Worm (Caenorhabditis elegans): Measurements from ENCODE around the gene xpc-1.

Gene xpc-1

ce11 chrIV:1992789-1993188 is at the start of gene xpc-1:
Gene xpc-1 (plus strand): TSS chrIV:1993089.
- TF ChIP-seq nhr-77 (tag; optimal IDR thresholded peaks at IDR 0.05) (no peak), zag-1 (tag; optimal IDR thresholded peaks at IDR 0.05) (no peak), lin-13 (GFP tag; optimal IDR thresholded peaks at IDR 0.05) (no peak), ztf-4 (tag; optimal IDR thresholded peaks at IDR 0.05) (no peak), nhr-23 (tag; optimal IDR thresholded peaks at IDR 0.05) (no peak), nhr-11 (tag; optimal IDR thresholded peaks at IDR 0.05) (no peak), elt-3 (tag; optimal IDR thresholded peaks at IDR 0.05) (no peak), nhr-12 (tag; optimal IDR thresholded peaks at IDR 0.05) (no peak), C34F6.9 (tag; optimal IDR thresholded peaks at IDR 0.05) (no peak), F13H6.1 (tag; optimal IDR thresholded peaks at IDR 0.05) (no peak), lin-11 (tag; optimal IDR thresholded peaks at IDR 0.05) (no peak)

DNA sequence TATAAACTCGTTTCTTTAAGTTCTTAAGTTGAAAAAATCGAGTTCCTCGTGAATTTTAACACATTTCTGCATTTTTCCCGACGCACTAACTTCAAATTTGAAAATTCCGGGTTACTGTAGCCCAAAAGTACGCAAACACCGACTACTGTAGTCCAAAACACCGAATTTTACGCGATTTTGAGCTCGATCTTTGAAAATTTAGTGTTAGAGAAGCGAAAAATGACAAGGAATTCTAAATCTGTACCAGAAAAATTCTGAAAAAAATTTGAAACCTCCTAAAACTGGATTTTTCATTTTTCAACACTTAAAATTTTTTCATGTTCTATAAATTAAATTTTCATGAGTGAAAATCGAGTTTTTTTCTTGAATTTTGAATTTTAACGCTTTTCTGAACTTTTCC is 47.7 kb upstream of the xpc-1 start:
- no peak for TF ChIP-seq skn-1 (tag; optimal IDR thresholded peaks at IDR 0.05)
- no peak for TF ChIP-seq nhr-25 (tag; optimal IDR thresholded peaks at IDR 0.05)
- no peak for TF ChIP-seq lsy-2 (tag; optimal IDR thresholded peaks at IDR 0.05)
- no peak for TF ChIP-seq elt-3 (tag; optimal IDR thresholded peaks at IDR 0.05)
- TF ChIP-seq C34F6.9 (tag; optimal IDR thresholded peaks at IDR 0.05), result no peak
- TF ChIP-seq mdl-1 (tag; optimal IDR thresholded peaks at IDR 0.05), result no peak
- TF ChIP-seq mab-5 (tag; optimal IDR thresholded peaks at IDR 0.05), result no peak
- TF ChIP-seq ztf-1 (GFP tag; conservative IDR thresholded peaks at IDR 0.05), result no peak
- no peak for TF ChIP-seq nhr-23 (tag; optimal IDR thresholded peaks at IDR 0.05)

- TF ChIP-seq ZK546.5 (tag; optimal IDR thresholded peaks at IDR 0.05), result no peak
- no peak for TF ChIP-seq nhr-23 (tag; optimal IDR thresholded peaks at IDR 0.05)
- TF ChIP-seq nhr-25 (tag; optimal IDR thresholded peaks at IDR 0.05), result no peak
- TF ChIP-seq lsy-2 (tag; optimal IDR thresholded peaks at IDR 0.05), result no peak
- TF ChIP-seq F13H6.1 (tag; optimal IDR thresholded peaks at IDR 0.05), result no peak
These were observed 45.0 kb upstream of the xpc-1 start, which contains the start of gene tsen-54 for ce11 chrIV:1947891-1948290. Gene tsen-54 (plus strand): TSS chrIV:1948191.

- TF ChIP-seq ztf-11 (tag; optimal IDR thresholded peaks at IDR 0.05) (no peak), mdl-1 (tag; optimal IDR thresholded peaks at IDR 0.05) (no peak), gmeb-1 (tag; optimal IDR thresholded peaks at IDR 0.05) (no peak), mbf-1 (tag; optimal IDR thresholded peaks at IDR 0.05) (no peak), lin-13 (GFP tag; optimal IDR thresholded peaks at IDR 0.05) (no peak), unc-55 (GFP tag; optimal IDR thresholded peaks at IDR 0.05) (no peak), skn-1 (tag; optimal IDR thresholded peaks at IDR 0.05) (no peak), nhr-11 (tag; optimal IDR thresholded peaks at IDR 0.05) (no peak), alr-1 (tag; optimal IDR thresholded peaks at IDR 0.05) (no peak), nhr-237 (tag; optimal IDR thresholded peaks at IDR 0.05) (no peak), Y55F3AM.14 (GFP tag; optimal IDR thresholded peaks at IDR 0.05) (no peak), lin-39 (tag; optimal IDR thresholded peaks at IDR 0.05) (no peak), F13H6.1 (tag; optimal IDR thresholded peaks at IDR 0.05) (no peak), nhr-129 (tag; optimal IDR thresholded peaks at IDR 0.05) (no peak), lin-11 (tag; optimal IDR thresholded peaks at IDR 0.05) (no peak), peb-1 (tag; optimal IDR thresholded peaks at IDR 0.05) (no peak), ama-1 (optimal IDR thresholded peaks at IDR 0.05) (no peak)
These were observed 40.6 kb upstream of the xpc-1 start for ce11 chrIV:1952312-1952711.

ce11 chrIV:1953132-1953629 is 39.7 kb upstream of the xpc-1 start, which contains the start of gene F52C12.2:
Gene F52C12.2 (plus strand): TSS chrIV:1953579.
- peak; percentile 42 for TF ChIP-seq nhr-25 (tag; optimal IDR thresholded peaks at IDR 0.05)
- TF ChIP-seq fos-1 (tag; optimal IDR thresholded peaks at IDR 0.05), result peak; percentile 0
- no peak for TF ChIP-seq mdl-1 (tag; optimal IDR thresholded peaks at IDR 0.05)
- no peak for TF ChIP-seq elt-1 (tag; optimal IDR thresholded peaks at IDR 0.05)
- peak; percentile 62 for TF ChIP-seq crh-2 (tag; optimal IDR thresholded peaks at IDR 0.05)
- TF ChIP-seq alr-1 (tag; optimal IDR thresholded peaks at IDR 0.05), result no peak
- TF ChIP-seq nhr-237 (tag; optimal IDR thresholded peaks at IDR 0.05), result peak; percentile 17
- TF ChIP-seq ZK546.5 (tag; optimal IDR thresholded peaks at IDR 0.05), result no peak
- TF ChIP-seq snpc-4 (tag; optimal IDR thresholded peaks at IDR 0.05), result no peak
- TF ChIP-seq ztf-11 (tag; optimal IDR thresholded peaks at IDR 0.05), result no peak
- no peak for TF ChIP-seq nhr-77 (tag; optimal IDR thresholded peaks at IDR 0.05)
- TF ChIP-seq aly-2 (tag; optimal IDR thresholded peaks at IDR 0.05), result no peak
- TF ChIP-seq sem-4 (tag; optimal IDR thresholded peaks at IDR 0.05), result no peak
- peak; percentile 54 for TF ChIP-seq F13H6.1 (tag; optimal IDR thresholded peaks at IDR 0.05)
- no peak for TF ChIP-seq mbf-1 (tag; optimal IDR thresholded peaks at IDR 0.05)
- TF ChIP-seq zag-1 (tag; optimal IDR thresholded peaks at IDR 0.05), result no peak
- TF ChIP-seq nhr-23 (tag; optimal IDR thresholded peaks at IDR 0.05), result no peak
- peak; percentile 56 for TF ChIP-seq sma-3 (GFP tag; optimal IDR thresholded peaks at IDR 0.05)
- no peak for TF ChIP-seq nhr-21 (tag; optimal IDR thresholded peaks at IDR 0.05)
- no peak for TF ChIP-seq ceh-82 (tag; optimal IDR thresholded peaks at IDR 0.05)
- TF ChIP-seq unc-62 (GFP tag; optimal IDR thresholded peaks at IDR 0.05), result no peak
- TF ChIP-seq lin-39 (tag; optimal IDR thresholded peaks at IDR 0.05), result no peak
- no peak for TF ChIP-seq lin-11 (tag; optimal IDR thresholded peaks at IDR 0.05)
- TF ChIP-seq R02D3.7 (tag; optimal IDR thresholded peaks at IDR 0.05), result no peak
- no peak for TF ChIP-seq mab-5 (tag; optimal IDR thresholded peaks at IDR 0.05)
- no peak for TF ChIP-seq ztf-1 (GFP tag; conservative IDR thresholded peaks at IDR 0.05)
- TF ChIP-seq unc-55 (GFP tag; optimal IDR thresholded peaks at IDR 0.05), result peak; percentile 63
- TF ChIP-seq lsy-2 (tag; optimal IDR thresholded peaks at IDR 0.05), result peak; percentile 43 to 77
- TF ChIP-seq blmp-1 (tag; optimal IDR thresholded peaks at IDR 0.05; ENCODE audit: insufficient read depth), result no peak
- no peak for TF ChIP-seq nhr-12 (tag; optimal IDR thresholded peaks at IDR 0.05)
- TF ChIP-seq elt-3 (tag; optimal IDR thresholded peaks at IDR 0.05), result no peak
- TF ChIP-seq nhr-11 (tag; optimal IDR thresholded peaks at IDR 0.05), result no peak
- no peak for TF ChIP-seq peb-1 (tag; optimal IDR thresholded peaks at IDR 0.05)
- no peak for TF ChIP-seq ztf-4 (tag; optimal IDR thresholded peaks at IDR 0.05)
- TF ChIP-seq ceh-16 (tag; optimal IDR thresholded peaks at IDR 0.05), result no peak

Data from whole organism, L2 larva.